Worm (Caenorhabditis elegans) whole organism, L1 larva: ENCODE data around the gene msp-3.

ENCODE experiments used
- C16A3.4 ChIP-seq: fragments of 150-350 bp; optimal IDR thresholded peaks from 2 replicates; lab custom pipeline; 2014; ENCODE audit warnings: missing biosample characterization, missing genetic modification characterization
- F16B12.6 ChIP-seq: fragments of 150-350 bp; optimal IDR thresholded peaks from 2 replicates; lab custom pipeline; 2014; ENCODE audit warnings: missing biosample characterization, missing genetic modification characterization
- Y116A8C.19 ChIP-seq: sonication (generic microtip); optimal IDR thresholded peaks from 2 replicates; lab custom pipeline; 2016; ENCODE audit warnings: missing compliant biosample characterization, missing genetic modification characterization, borderline replicate concordance
- aha-1 ChIP-seq: fragments of 150-350 bp; optimal IDR thresholded peaks from 2 replicates; lab custom pipeline; 2014; ENCODE audit warnings: missing biosample characterization, missing genetic modification characterization
- aly-2 ChIP-seq: fragments of 150-350 bp; optimal IDR thresholded peaks from 2 replicates; lab custom pipeline; 2014; ENCODE audit warnings: missing biosample characterization, missing genetic modification characterization
- ama-1 ChIP-seq: fragments of 150-350 bp; optimal IDR thresholded peaks from 2 replicates; lab custom pipeline; 2014
- blmp-1 ChIP-seq: fragments of 150-350 bp; optimal IDR thresholded peaks from 2 replicates; lab custom pipeline; 2014; ENCODE audit warnings: missing biosample characterization, missing genetic modification characterization
- ceh-63 ChIP-seq: fragments of 200-800 bp; sonication (Bioruptor generic); optimal IDR thresholded peaks from 2 replicates; lab custom pipeline; 2018; ENCODE audit warnings: mild to moderate bottlenecking, missing genetic modification characterization, missing compliant biosample characterization
- ceh-8 ChIP-seq: fragments of 200-800 bp; sonication (Bioruptor generic); optimal IDR thresholded peaks from 2 replicates; lab custom pipeline; 2018; ENCODE audit warnings: mild to moderate bottlenecking, missing genetic modification characterization, moderate library complexity, missing compliant biosample characterization
- ceh-88 ChIP-seq: fragments of 200-800 bp; sonication (Bioruptor generic); IDR thresholded peaks from 2 replicates; pipeline ENCODE4 v1.3.6; 2022; ENCODE audit warnings: missing genetic modification characterization, missing compliant biosample characterization
- ceh-90 ChIP-seq: sonication (generic microtip); optimal IDR thresholded peaks from 2 replicates; lab custom pipeline; 2016; ENCODE audit warnings: missing genetic modification characterization, missing compliant biosample characterization
- dpl-1 ChIP-seq, 3 experiments: fragments of 150-350 bp in 2 of 3; sonication (generic microtip) in 1 of 3; optimal IDR thresholded peaks; 2 replicates each; lab custom pipeline; 2014 to 2017; ENCODE audit warnings: missing biosample characterization in 3 of 3, missing genetic modification characterization in 3 of 3, missing genetic modification reagents in 3 of 3
- efl-1 ChIP-seq, 4 experiments: fragments of 150-350 bp; optimal IDR thresholded peaks in 3 of 4; peaks in 1 of 4; 1 replicate in 1 of 4; 2 replicates in 3 of 4; lab custom pipeline; 2014; ENCODE audit warnings: missing biosample characterization in 2 of 4, missing genetic modification characterization in 2 of 4, missing genetic modification reagents in 2 of 4
- egl-13 ChIP-seq: sonication (generic microtip); optimal IDR thresholded peaks from 2 replicates; lab custom pipeline; 2016; ENCODE audit warnings: missing genotype, missing genetic modification reagents, missing genetic modification characterization, missing compliant biosample characterization
- egl-27 ChIP-seq, 2 experiments: fragments of 150-350 bp in 1 of 2; sonication (generic microtip); optimal IDR thresholded peaks; 3 replicates each; lab custom pipeline; 2017 to 2018; ENCODE audit warnings: missing biosample characterization in 2 of 2, missing genetic modification characterization in 2 of 2, missing genetic modification reagents in 2 of 2
- elt-2 ChIP-seq: sonication (generic microtip); optimal IDR thresholded peaks from 2 replicates; lab custom pipeline; 2016; ENCODE audit warnings: missing genetic modification characterization, mild to moderate bottlenecking, inconsistent platforms, missing compliant biosample characterization, missing genetic modification reagents
- elt-3 ChIP-seq, 6 experiments: fragments of 150-350 bp in 1 of 6; sonication (generic microtip); optimal IDR thresholded peaks; 2 replicates each; lab custom pipeline; 2017 to 2018; ENCODE audit warnings: missing biosample characterization in 6 of 6, missing genetic modification characterization in 6 of 6, inconsistent platforms in 1 of 6
- ets-5 ChIP-seq: fragments of 200-800 bp; sonication (Bioruptor generic); IDR thresholded peaks from 2 replicates; pipeline ENCODE4 v1.3.6; 2022; ENCODE audit warnings: missing genetic modification characterization, missing compliant biosample characterization
- fkh-4 ChIP-seq: sonication (generic microtip); optimal IDR thresholded peaks from 2 replicates; lab custom pipeline; 2016; ENCODE audit warnings: missing compliant biosample characterization, missing genetic modification characterization, borderline replicate concordance
- fkh-8 ChIP-seq: sonication (generic microtip); optimal IDR thresholded peaks from 2 replicates; lab custom pipeline; 2016; ENCODE audit warnings: mild to moderate bottlenecking, missing genetic modification characterization, missing compliant biosample characterization
- grh-1 ChIP-seq: fragments of 200-800 bp; sonication (Bioruptor generic); IDR thresholded peaks from 2 replicates; pipeline ENCODE4 v1.3.6; 2022; ENCODE audit warnings: missing genetic modification reagents, missing genetic modification characterization, missing compliant biosample characterization
- hlh-4 ChIP-seq: sonication (generic microtip); optimal IDR thresholded peaks from 2 replicates; lab custom pipeline; 2016; ENCODE audit warnings: mild to moderate bottlenecking, missing genetic modification characterization, missing compliant biosample characterization
- lin-14 ChIP-seq: fragments of 200-800 bp; sonication (Bioruptor generic); optimal IDR thresholded peaks from 2 replicates; lab custom pipeline; 2018; ENCODE audit warnings: mild to moderate bottlenecking, missing genetic modification characterization, moderate library complexity, missing compliant biosample characterization
- lin-15B ChIP-seq: fragments of 150-350 bp; sonication (generic microtip); optimal IDR thresholded peaks from 3 replicates; lab custom pipeline; 2014; ENCODE audit warnings: missing biosample characterization, missing genetic modification characterization
- lin-35 ChIP-seq, 2 experiments: fragments of 150-350 bp; optimal IDR thresholded peaks; 2 replicates each; lab custom pipeline; 2014; ENCODE audit warnings: missing biosample characterization in 2 of 2, missing genetic modification characterization in 2 of 2, missing genetic modification reagents in 2 of 2
- mdl-1 ChIP-seq, 2 experiments: fragments of 150-350 bp; optimal IDR thresholded peaks; 2 replicates each; lab custom pipeline; 2014 to 2017; ENCODE audit warnings: missing biosample characterization in 2 of 2, missing genetic modification characterization in 2 of 2, inconsistent platforms in 1 of 2
- mef-2 ChIP-seq: fragments of 150-350 bp; optimal IDR thresholded peaks from 2 replicates; lab custom pipeline; 2014; ENCODE audit warnings: missing biosample characterization, missing genetic modification characterization
- nhr-12 ChIP-seq: sonication (generic microtip); optimal IDR thresholded peaks from 2 replicates; lab custom pipeline; 2017; ENCODE audit warnings: missing biosample characterization, missing genetic modification characterization
- nhr-20 ChIP-seq: sonication (generic microtip); optimal IDR thresholded peaks from 2 replicates; lab custom pipeline; 2016; ENCODE audit warnings: mild to moderate bottlenecking, missing genetic modification characterization, missing compliant biosample characterization
- nhr-71 ChIP-seq: sonication (generic microtip); optimal IDR thresholded peaks from 2 replicates; lab custom pipeline; 2016; ENCODE audit warnings: mild to moderate bottlenecking, missing genetic modification characterization, moderate library complexity, missing compliant biosample characterization
- nhr-77 ChIP-seq: fragments of 150-350 bp; optimal IDR thresholded peaks from 2 replicates; lab custom pipeline; 2014; ENCODE audit warnings: missing biosample characterization, missing genetic modification characterization
- nhr-84 ChIP-seq: sonication (generic microtip); optimal IDR thresholded peaks from 2 replicates; lab custom pipeline; 2017; ENCODE audit warnings: missing biosample characterization, missing genetic modification characterization
- nhr-85 ChIP-seq: sonication (generic microtip); peaks from one replicate; lab custom pipeline; 2016; ENCODE audit warnings: missing genetic modification characterization, inconsistent platforms, missing compliant biosample characterization
- nhr-90 ChIP-seq: sonication (generic microtip); optimal IDR thresholded peaks from 2 replicates; lab custom pipeline; 2016; ENCODE audit warnings: mild to moderate bottlenecking, missing genetic modification characterization, missing compliant biosample characterization; ENCODE audit not compliant: poor library complexity
- pax-3 ChIP-seq: fragments of 200-800 bp; sonication (Bioruptor generic); optimal IDR thresholded peaks from 2 replicates; lab custom pipeline; 2018; ENCODE audit warnings: mild to moderate bottlenecking, missing genetic modification characterization, moderate library complexity, missing compliant biosample characterization
- pqm-1 ChIP-seq: sonication (generic microtip); optimal IDR thresholded peaks from 3 replicates; lab custom pipeline; 2017; ENCODE audit warnings: missing biosample characterization, missing genetic modification characterization
- skn-1 ChIP-seq: fragments of 150-350 bp; optimal IDR thresholded peaks from 2 replicates; lab custom pipeline; 2014; ENCODE audit warnings: missing biosample characterization, missing genetic modification characterization
- tbx-2 ChIP-seq: sonication (generic microtip); optimal IDR thresholded peaks from 2 replicates; lab custom pipeline; 2016; ENCODE audit warnings: missing genetic modification characterization, missing compliant biosample characterization
- unc-30 ChIP-seq: sonication (generic microtip); optimal IDR thresholded peaks from 2 replicates; lab custom pipeline; 2017; ENCODE audit warnings: missing biosample characterization, missing genetic modification characterization
- vab-15 ChIP-seq: sonication (generic microtip); optimal IDR thresholded peaks from 2 replicates; lab custom pipeline; 2017; ENCODE audit warnings: missing genotype, mild to moderate bottlenecking, missing genetic modification characterization, missing compliant biosample characterization

The msp-3 gene

DNA sequence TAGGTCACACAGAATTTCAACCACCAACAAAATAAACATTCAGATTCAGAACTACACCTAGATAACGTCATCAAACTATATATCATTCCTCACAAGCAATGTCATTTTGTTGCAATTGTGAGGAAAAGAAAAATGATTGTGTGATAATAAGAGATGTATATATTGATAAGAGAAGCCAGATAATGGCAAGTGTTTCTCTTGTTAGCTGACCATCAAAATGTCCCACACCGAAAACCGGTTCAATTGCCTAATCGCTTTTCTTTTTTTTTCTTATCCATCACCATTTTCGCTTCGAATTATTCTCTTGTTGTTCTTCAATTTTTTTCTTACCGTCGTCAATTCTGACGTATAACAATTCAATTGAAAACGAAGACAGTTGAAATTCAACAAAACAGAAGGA, 13.6 kb downstream of the msp-3 start:
- TF ChIP-seq aha-1 (tag; lab: Kevin White, UChicago), result no peak
- TF ChIP-seq dpl-1 (GFP tag; optimal IDR thresholded peaks at IDR 0.05; lab: Kevin White, UChicago), result no peak
- peak; percentile 17 for TF ChIP-seq nhr-20
- TF ChIP-seq nhr-12, result no peak
- peak in 4 of 6 experiments; percentile 32 to 92 (median 80) for TF ChIP-seq elt-3 (tag; optimal IDR thresholded peaks at IDR 0.05; lab: Kevin White, UChicago)
- TF ChIP-seq ceh-8 (GFP tag; lab: Kevin White, UChicago), result no peak
- TF ChIP-seq efl-1 (optimal IDR thresholded peaks at IDR 0.05; lab: Kevin White, UChicago), result no peak
- no peak for TF ChIP-seq efl-1 (GFP tag; optimal IDR thresholded peaks at IDR 0.05 in 1 of 2; lab: Kevin White, UChicago)
- TF ChIP-seq blmp-1, result peak; percentile 86
- TF ChIP-seq lin-14, result peak; percentile 62
- TF ChIP-seq grh-1 (GFP tag; lab: Robert Waterston, UW), result peak; percentile 53
- no peak for TF ChIP-seq nhr-84 (tag; lab: Kevin White, UChicago)
- peak; percentile 88 for TF ChIP-seq nhr-85 (tag; lab: Kevin White, UChicago)
- no peak for TF ChIP-seq vab-15

DNA sequence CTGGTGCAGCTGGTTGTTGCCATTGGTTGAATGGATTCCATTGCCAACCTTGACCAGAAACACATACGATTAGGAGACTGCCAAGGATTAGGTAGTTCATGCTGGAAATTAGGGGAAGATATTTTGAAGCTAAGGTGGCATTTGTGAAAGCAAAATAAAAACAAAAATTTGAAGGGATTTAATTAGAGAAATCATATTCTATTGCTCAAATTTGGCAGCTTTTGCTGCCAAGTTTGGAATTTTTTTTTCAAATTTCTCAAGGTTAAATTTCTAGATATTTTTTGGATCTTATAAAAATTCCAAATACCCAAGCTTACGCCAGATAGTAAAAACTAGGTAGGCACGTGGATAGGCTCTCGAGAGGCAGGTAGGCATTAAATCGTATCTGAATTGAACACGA, 14.8 kb downstream of the msp-3 start, which contains the start of gene F26G1.5:
Gene F26G1.5 (minus strand): TSS at position 101 of the 400 bp plus-strand sequence.
- no peak for TF ChIP-seq egl-13 (tag; lab: Kevin White, UChicago)
- no peak for TF ChIP-seq elt-3 (tag; optimal IDR thresholded peaks at IDR 0.05; lab: Kevin White, UChicago)
- TF ChIP-seq unc-30, result no peak
- no peak for TF ChIP-seq lin-15B
- TF ChIP-seq nhr-77 (tag; lab: Kevin White, UChicago), result no peak
- no peak for TF ChIP-seq ets-5 (GFP tag; lab: Robert Waterston, UW)
- TF ChIP-seq F16B12.6 (tag; lab: Kevin White, UChicago), result no peak

DNA sequence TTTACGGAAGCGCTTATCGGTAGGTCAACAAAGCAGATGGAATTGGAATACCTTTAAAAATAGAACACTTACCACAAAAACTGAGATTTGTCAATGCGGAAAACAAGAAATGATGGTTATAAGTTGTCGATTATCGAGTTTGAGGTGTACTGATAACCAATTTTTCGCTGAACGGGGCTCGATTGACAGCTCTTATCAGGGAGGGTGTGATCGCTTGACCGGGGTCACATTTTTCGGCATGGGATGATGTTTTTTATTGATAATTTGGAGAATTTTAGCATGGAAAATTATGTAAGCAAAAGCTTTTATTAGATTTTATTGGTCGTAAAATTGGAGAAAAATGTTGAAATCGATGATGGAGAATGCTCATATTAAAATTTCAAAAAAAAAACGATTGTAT, 16.2 kb downstream of the msp-3 start:
- TF ChIP-seq efl-1 (optimal IDR thresholded peaks at IDR 0.05; lab: Kevin White, UChicago), result no peak
- TF ChIP-seq efl-1 (GFP tag; optimal IDR thresholded peaks at IDR 0.05 in 1 of 2; lab: Kevin White, UChicago), result no peak
- no peak for TF ChIP-seq egl-27 (tag; optimal IDR thresholded peaks at IDR 0.05; lab: Kevin White, UChicago)
- TF ChIP-seq elt-2, result peak; percentile 99
- no peak for TF ChIP-seq ceh-63
- TF ChIP-seq ama-1 (lab: Kevin White, UChicago), result no peak
- peak in 1 of 2 experiments; percentile 26 for TF ChIP-seq lin-35 (GFP tag; optimal IDR thresholded peaks at IDR 0.05; lab: Kevin White, UChicago)
- no peak for TF ChIP-seq nhr-85 (tag; lab: Kevin White, UChicago)
- peak; percentile 82 for TF ChIP-seq pqm-1 (tag; lab: Kevin White, UChicago)
- TF ChIP-seq vab-15, result no peak
- TF ChIP-seq aly-2 (tag; lab: Kevin White, UChicago), result no peak
- no peak for TF ChIP-seq lin-15B
- no peak for TF ChIP-seq tbx-2 (tag; lab: Kevin White, UChicago)
- TF ChIP-seq fkh-4 (tag; lab: Kevin White, UChicago), result no peak
- TF ChIP-seq grh-1 (GFP tag; lab: Robert Waterston, UW), result no peak
- peak; percentile 43 for TF ChIP-seq lin-14

DNA sequence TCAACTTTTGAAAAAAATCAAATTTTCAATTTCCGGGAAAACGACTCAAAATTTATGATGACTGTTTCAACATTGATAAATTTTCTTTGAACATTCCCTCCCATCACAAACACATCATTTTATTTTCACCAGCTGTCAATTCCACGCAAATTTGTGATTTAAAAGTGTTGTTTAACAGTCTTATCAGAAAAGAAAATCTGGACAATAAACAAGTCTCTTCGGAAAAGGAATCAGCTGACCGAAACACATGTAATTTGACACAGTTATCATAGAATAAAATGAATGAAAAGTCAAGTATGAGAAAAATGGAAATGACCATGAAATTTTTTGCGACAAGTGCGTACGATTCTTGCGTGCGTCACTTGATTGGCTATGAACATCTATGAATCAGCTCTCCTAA, 17.0 kb downstream of the msp-3 start:
- TF ChIP-seq nhr-90 (tag; lab: Kevin White, UChicago) (peak; percentile 4), hlh-4 (no peak), blmp-1 (peak; percentile 84), nhr-20 (peak; percentile 39), nhr-85 (tag; lab: Kevin White, UChicago) (peak; percentile 75), elt-3 (tag; optimal IDR thresholded peaks at IDR 0.05; lab: Kevin White, UChicago) (peak in 1 of 6 experiments; percentile 84), dpl-1 (GFP tag; optimal IDR thresholded peaks at IDR 0.05; lab: Kevin White, UChicago) (no peak), egl-27 (tag; optimal IDR thresholded peaks at IDR 0.05; lab: Kevin White, UChicago) (no peak), fkh-8 (no peak), lin-35 (GFP tag; optimal IDR thresholded peaks at IDR 0.05; lab: Kevin White, UChicago) (peak in 1 of 2 experiments; percentile 42), mdl-1 (tag; optimal IDR thresholded peaks at IDR 0.05; lab: Kevin White, UChicago) (no peak), nhr-12 (no peak), ceh-90 (tag; lab: Kevin White, UChicago) (no peak), C16A3.4 (peak; percentile 30), fkh-4 (tag; lab: Kevin White, UChicago) (no peak), nhr-71 (tag; lab: Kevin White, UChicago) (no peak), skn-1 (tag; lab: Kevin White, UChicago) (no peak), elt-2 (peak; percentile 91), ceh-88 (GFP tag; lab: Robert Waterston, UW) (no peak), mef-2 (tag; lab: Kevin White, UChicago) (no peak), Y116A8C.19 (tag; lab: Kevin White, UChicago) (no peak), aha-1 (tag; lab: Kevin White, UChicago) (no peak), efl-1 (optimal IDR thresholded peaks at IDR 0.05; lab: Kevin White, UChicago) (no peak), efl-1 (GFP tag; optimal IDR thresholded peaks at IDR 0.05 in 1 of 2; lab: Kevin White, UChicago) (peak in 1 of 2 experiments; percentile 73), lin-14 (peak; percentile 30), pax-3 (tag; lab: Kevin White, UChicago) (no peak)
